Worm (Caenorhabditis elegans) whole organism, late embryonic: ENCODE results near the gene C53B7.3.

Experiments
- C08G9.2 ChIP-seq: sonication (generic microtip); optimal IDR thresholded peaks from 2 replicates; lab custom pipeline; 2016; ENCODE audit warnings: mild to moderate bottlenecking, missing genetic modification characterization, moderate library complexity, missing compliant biosample characterization
- K02D7.2 ChIP-seq: sonication (generic microtip); optimal IDR thresholded peaks from 2 replicates; lab custom pipeline; 2017; ENCODE audit warnings: mild to moderate bottlenecking, missing genetic modification characterization, missing compliant biosample characterization
- ahr-1 ChIP-seq: sonication (generic microtip); optimal IDR thresholded peaks from 2 replicates; lab custom pipeline; 2016; ENCODE audit warnings: missing genetic modification characterization, missing compliant biosample characterization
- ama-1 ChIP-seq: fragments of 150-350 bp; optimal IDR thresholded peaks from 2 replicates; lab custom pipeline; 2014
- ceh-18 ChIP-seq: sonication (generic microtip); optimal IDR thresholded peaks from 2 replicates; lab custom pipeline; 2016; ENCODE audit warnings: missing genetic modification characterization, missing compliant biosample characterization
- ceh-22 ChIP-seq: sonication (generic microtip); optimal IDR thresholded peaks from 2 replicates; lab custom pipeline; 2017; ENCODE audit warnings: missing biosample characterization, missing genetic modification characterization
- ceh-30 ChIP-seq: fragments of 150-350 bp; optimal IDR thresholded peaks from 2 replicates; lab custom pipeline; 2014; ENCODE audit warnings: missing biosample characterization, missing genetic modification characterization
- ceh-31 ChIP-seq: sonication (generic microtip); optimal IDR thresholded peaks from 2 replicates; lab custom pipeline; 2016; ENCODE audit warnings: missing genetic modification characterization, missing compliant biosample characterization
- ceh-45 ChIP-seq: fragments of 200-800 bp; sonication (Bioruptor generic); IDR thresholded peaks from 2 replicates; pipeline ENCODE4 v1.3.6; 2022; ENCODE audit warnings: missing genetic modification reagents, missing genetic modification characterization, missing compliant biosample characterization
- ceh-48 ChIP-seq: sonication (generic microtip); optimal IDR thresholded peaks from 2 replicates; lab custom pipeline; 2016; ENCODE audit warnings: missing genetic modification characterization, inconsistent platforms, missing compliant biosample characterization
- che-1 ChIP-seq: sonication (generic microtip); optimal IDR thresholded peaks from 2 replicates; lab custom pipeline; 2016; ENCODE audit warnings: mild to moderate bottlenecking, missing genetic modification characterization, missing compliant biosample characterization
- elt-2 ChIP-seq: sonication (generic microtip); optimal IDR thresholded peaks from 2 replicates; lab custom pipeline; 2016; ENCODE audit warnings: missing genetic modification reagents, missing genetic modification characterization, missing compliant biosample characterization
- ets-4 ChIP-seq: sonication (generic microtip); optimal IDR thresholded peaks from 2 replicates; lab custom pipeline; 2016; ENCODE audit warnings: missing genetic modification characterization, missing compliant biosample characterization
- eyg-1 ChIP-seq: sonication (generic microtip); optimal IDR thresholded peaks from 2 replicates; lab custom pipeline; 2016; ENCODE audit warnings: missing genotype, missing genetic modification characterization, missing compliant biosample characterization
- gmeb-2 ChIP-seq: sonication (generic microtip); optimal IDR thresholded peaks from 2 replicates; lab custom pipeline; 2016; ENCODE audit warnings: missing genetic modification characterization, inconsistent platforms, missing compliant biosample characterization
- hlh-30 ChIP-seq: sonication (generic microtip); optimal IDR thresholded peaks from 2 replicates; lab custom pipeline; 2017; ENCODE audit warnings: antibody characterized with exemption, missing genetic modification characterization, missing compliant biosample characterization; ENCODE audit not compliant: insufficient read depth
- hlh-8 ChIP-seq: sonication (generic microtip); optimal IDR thresholded peaks from 2 replicates; lab custom pipeline; 2016; ENCODE audit warnings: missing genotype, missing genetic modification characterization, missing compliant biosample characterization
- nhr-11 ChIP-seq: fragments of 150-350 bp; optimal IDR thresholded peaks from 2 replicates; lab custom pipeline; 2014; ENCODE audit warnings: missing biosample characterization, missing genetic modification characterization
- pag-3 ChIP-seq: sonication (generic microtip); optimal IDR thresholded peaks from 2 replicates; lab custom pipeline; 2016; ENCODE audit warnings: missing compliant biosample characterization, missing genetic modification characterization, borderline replicate concordance
- pat-9 ChIP-seq: fragments of 200-800 bp; sonication (Bioruptor generic); optimal IDR thresholded peaks from 2 replicates; lab custom pipeline; 2018; ENCODE audit warnings: mild to moderate bottlenecking, missing genetic modification characterization, moderate library complexity, missing compliant biosample characterization
- pax-1 ChIP-seq: fragments of 150-350 bp; optimal IDR thresholded peaks from 2 replicates; lab custom pipeline; 2014; ENCODE audit warnings: missing biosample characterization, missing genetic modification characterization
- pqm-1 ChIP-seq: sonication (generic microtip); optimal IDR thresholded peaks from 2 replicates; lab custom pipeline; 2016; ENCODE audit warnings: missing genetic modification characterization, missing compliant biosample characterization
- pros-1 ChIP-seq: fragments of 150-350 bp; optimal IDR thresholded peaks from 2 replicates; lab custom pipeline; 2014; ENCODE audit warnings: missing biosample characterization, missing genetic modification reagents, missing genetic modification characterization
- ref-2 ChIP-seq: sonication (generic microtip); optimal IDR thresholded peaks from 2 replicates; lab custom pipeline; 2016; ENCODE audit warnings: missing genetic modification characterization, missing compliant biosample characterization
- sox-4 ChIP-seq: sonication (generic microtip); optimal IDR thresholded peaks from 2 replicates; lab custom pipeline; 2017; ENCODE audit warnings: mild to moderate bottlenecking, missing genetic modification characterization, inconsistent platforms, missing compliant biosample characterization
- syd-9 ChIP-seq: sonication (generic microtip); optimal IDR thresholded peaks from 2 replicates; lab custom pipeline; 2016; ENCODE audit warnings: mild to moderate bottlenecking, missing genetic modification characterization, moderate library complexity, missing compliant biosample characterization
- ttx-3 ChIP-seq: sonication (generic microtip); optimal IDR thresholded peaks from 2 replicates; lab custom pipeline; 2016; ENCODE audit warnings: missing genetic modification reagents, missing genetic modification characterization, missing compliant biosample characterization
- unc-3 ChIP-seq, 2 experiments: fragments of 200-800 bp in 1 of 2; sonication (Bioruptor generic) in 1 of 2; sonication (generic microtip) in 1 of 2; conservative IDR thresholded peaks in 1 of 2; optimal IDR thresholded peaks in 1 of 2; 2 replicates each; pipeline versions ENCODE4 v1.3.6 to Lab custom; 2016 to 2022; ENCODE audit warnings: missing compliant biosample characterization in 2 of 2, missing genetic modification characterization in 2 of 2, missing genetic modification reagents in 1 of 2
- unc-55 ChIP-seq: sonication (generic microtip); optimal IDR thresholded peaks from 2 replicates; lab custom pipeline; 2017; ENCODE audit warnings: missing biosample characterization, missing genetic modification reagents, missing genetic modification characterization
- zip-5 ChIP-seq: sonication (generic microtip); optimal IDR thresholded peaks from 2 replicates; lab custom pipeline; 2016; ENCODE audit warnings: missing genetic modification characterization, missing compliant biosample characterization
- ztf-16 ChIP-seq: sonication (generic microtip); optimal IDR thresholded peaks from 2 replicates; lab custom pipeline; 2017; ENCODE audit warnings: missing genetic modification characterization, missing compliant biosample characterization

Gene C53B7.3

DNA sequence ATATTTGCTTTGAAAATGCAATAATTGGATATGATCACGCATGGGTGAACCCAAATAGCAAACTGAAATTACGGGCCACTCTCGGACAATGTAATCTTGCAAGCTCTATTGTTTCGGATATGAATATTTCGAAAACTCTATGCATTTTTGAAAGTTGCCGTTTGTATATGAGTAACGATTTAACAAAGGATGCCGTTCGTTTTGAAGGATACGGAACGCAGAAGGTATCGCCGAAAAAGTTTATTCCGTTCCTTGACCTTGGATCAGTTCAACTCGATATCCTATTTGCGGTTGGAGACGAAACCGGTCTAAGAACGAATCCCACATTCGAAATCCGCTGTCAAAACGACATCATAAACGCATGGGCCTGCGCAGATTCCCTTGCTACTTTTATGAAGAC is 31.5 kb upstream of the C53B7.3 start:
- TF ChIP-seq K02D7.2 (no peak), ceh-31 (peak; percentile 38)

DNA sequence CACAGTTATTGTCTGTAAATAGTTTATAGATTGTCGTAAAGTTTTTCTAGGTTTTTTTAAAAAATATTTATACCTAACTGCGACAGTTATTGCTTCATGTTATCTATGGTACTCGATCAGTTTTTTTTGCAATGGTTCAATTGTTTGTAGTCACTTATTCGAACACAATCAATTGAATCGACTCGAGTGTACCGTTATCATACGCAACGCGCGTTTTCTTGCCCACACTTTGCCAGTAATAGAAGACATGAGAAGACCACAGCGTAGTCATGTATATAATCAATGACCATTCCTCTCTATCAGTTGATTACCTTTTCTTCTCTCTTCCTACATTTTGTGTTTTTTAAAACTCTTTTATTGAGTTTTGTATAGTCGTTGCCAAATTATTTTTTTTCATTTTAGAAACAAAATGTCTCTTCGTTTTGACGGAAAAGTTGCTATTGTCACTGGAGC is 26.5 kb upstream of the C53B7.3 start, which contains the start of gene dhs-28:
dhs-28 (plus strand) TSS at position 403 of the 453 bp plus-strand sequence.
- TF ChIP-seq nhr-11 (tag; lab: Kevin White, UChicago) (no peak), elt-2 (tag; lab: Kevin White, UChicago) (peak; percentile 56), ama-1 (lab: Kevin White, UChicago) (no peak), ceh-22 (tag; lab: Kevin White, UChicago) (no peak), ahr-1 (no peak)
- TF ChIP-seq, all 69 proteins: peak for 1

DNA sequence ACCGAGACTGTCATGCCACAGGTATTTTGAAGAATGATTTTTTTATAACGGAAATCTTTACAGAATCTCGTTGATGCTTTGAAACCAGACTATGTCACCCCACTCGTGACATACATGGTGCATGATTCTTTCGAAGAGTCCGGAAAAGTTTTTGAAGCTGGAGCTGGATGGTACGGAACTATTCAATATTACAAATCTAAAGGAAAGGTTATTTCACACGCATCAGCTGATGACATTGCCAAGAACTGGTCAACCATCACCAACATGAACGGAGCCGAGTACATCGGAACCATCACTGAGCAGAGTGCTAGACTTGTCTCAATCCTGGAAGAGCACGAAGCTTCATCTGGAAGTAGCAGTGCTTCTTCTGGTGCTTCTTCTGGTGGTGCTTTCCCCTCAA is 25.4 kb upstream of the C53B7.3 start:
- no peak for TF ChIP-seq pqm-1 (tag; lab: Kevin White, UChicago)
- TF ChIP-seq eyg-1 (tag; lab: Kevin White, UChicago) = no peak
- TF ChIP-seq pat-9 (tag; lab: Kevin White, UChicago) = no peak
- TF ChIP-seq ztf-16 (tag; lab: Kevin White, UChicago) = no peak
- TF ChIP-seq C08G9.2 (tag; lab: Kevin White, UChicago) = no peak
- no peak for TF ChIP-seq zip-5 (tag; lab: Kevin White, UChicago)

DNA sequence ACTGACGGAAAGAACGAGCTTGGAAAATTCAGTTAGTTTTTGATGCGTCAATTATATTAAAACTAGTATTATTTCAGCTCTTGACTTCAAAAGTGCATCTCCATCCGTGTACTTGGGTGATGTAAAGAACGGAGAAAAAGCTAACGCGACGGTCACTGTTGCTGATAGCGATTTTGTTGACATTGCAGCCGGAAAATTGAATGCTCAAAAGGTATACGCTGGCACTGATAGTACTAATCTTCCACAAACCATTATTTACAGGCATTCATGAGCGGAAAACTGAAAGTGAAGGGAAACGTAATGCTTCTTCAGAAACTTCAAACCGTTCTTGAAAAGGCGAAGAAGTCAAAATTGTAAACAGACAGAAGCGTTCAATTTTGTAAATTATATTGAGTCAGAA is 24.9 kb upstream of the C53B7.3 start:
- TF ChIP-seq elt-2 (tag; lab: Kevin White, UChicago) = peak; percentile 2
- TF ChIP-seq che-1 (tag; lab: Kevin White, UChicago) = no peak

DNA sequence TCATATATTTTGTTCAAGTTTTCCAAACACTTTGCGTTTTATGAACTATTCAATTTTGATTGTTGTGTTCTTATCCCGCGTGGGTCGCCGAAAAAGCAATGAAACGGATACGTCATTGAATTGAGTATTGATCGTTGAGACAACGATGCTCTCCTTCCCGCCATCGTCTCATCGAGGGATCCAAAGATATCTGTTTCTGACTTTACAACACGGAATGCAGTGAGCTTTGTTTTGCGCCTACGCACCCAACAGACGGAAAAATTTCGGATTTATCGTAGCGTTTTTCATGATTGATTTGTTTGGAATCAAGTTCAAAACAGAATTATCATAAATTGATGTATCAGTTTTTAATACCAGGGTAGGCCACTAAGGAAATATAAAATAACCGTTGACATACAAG is 22.0 kb upstream of the C53B7.3 start:
- no peak for TF ChIP-seq ets-4 (tag; lab: Kevin White, UChicago)
- TF ChIP-seq ttx-3 (tag; lab: Kevin White, UChicago) = no peak
- TF ChIP-seq ref-2 = no peak
- no peak for TF ChIP-seq eyg-1 (tag; lab: Kevin White, UChicago)
- no peak for TF ChIP-seq ceh-30 (tag; lab: Kevin White, UChicago)
- no peak for TF ChIP-seq sox-4 (tag; lab: Kevin White, UChicago)
- TF ChIP-seq syd-9 = no peak
- no peak for TF ChIP-seq ceh-48
- no peak for TF ChIP-seq ceh-18
- TF ChIP-seq gmeb-2 (tag; lab: Kevin White, UChicago) = no peak
- no peak for TF ChIP-seq pag-3 (tag; lab: Kevin White, UChicago)
- TF ChIP-seq K02D7.2 = no peak
- TF ChIP-seq hlh-8 (tag; lab: Kevin White, UChicago) = no peak
- no peak for TF ChIP-seq pros-1 (tag; lab: Kevin White, UChicago)
- no peak for TF ChIP-seq ceh-45 (GFP tag; lab: Robert Waterston, UW)
- no peak for TF ChIP-seq unc-3 (GFP tag; conservative IDR thresholded peaks at IDR 0.05; lab: Robert Waterston, UW)
- no peak for TF ChIP-seq unc-3 (tag; optimal IDR thresholded peaks at IDR 0.05; lab: Kevin White, UChicago)
- no peak for TF ChIP-seq unc-55
- TF ChIP-seq pax-1 (tag; lab: Kevin White, UChicago) = no peak
- TF ChIP-seq hlh-30 (tag; lab: Kevin White, UChicago) = no peak

DNA sequence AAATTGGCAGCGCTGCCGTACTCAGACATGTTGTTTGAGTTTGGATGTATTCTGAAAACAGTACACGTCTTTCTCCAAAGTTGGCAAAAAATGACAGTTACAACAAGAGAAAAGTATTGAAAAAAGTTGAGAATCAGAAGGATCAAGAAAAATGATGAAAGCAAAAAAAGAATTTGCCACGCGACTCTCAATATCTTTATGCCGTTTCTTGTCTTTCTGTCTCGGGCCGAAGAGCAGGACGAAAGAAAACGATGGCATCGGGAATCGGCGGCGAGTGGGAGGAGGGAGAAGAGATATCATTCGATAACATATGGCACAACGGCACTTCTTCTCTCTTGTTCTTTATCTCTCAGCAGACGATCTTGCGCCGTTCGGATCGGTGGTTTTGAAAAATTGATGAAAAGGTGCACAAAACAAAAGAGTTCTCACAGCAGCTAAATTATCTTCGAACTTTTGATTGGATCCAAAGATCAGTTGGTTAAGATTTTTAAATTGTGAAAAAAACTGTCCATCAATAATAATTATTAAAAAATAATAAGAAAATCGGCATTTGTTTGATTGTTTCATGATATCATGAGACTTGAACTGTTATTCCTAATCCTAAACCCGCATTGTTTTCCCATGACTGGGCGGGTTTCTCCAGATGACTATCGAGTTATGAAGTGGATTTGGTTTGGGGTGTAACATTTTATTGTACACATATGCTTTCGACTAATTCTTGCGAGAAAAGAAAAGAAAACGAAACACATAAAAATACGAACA is 21.2 kb upstream of the C53B7.3 start, which contains the start of gene gei-15:
gei-15 (minus strand) TSS at position 51 of the 762 bp plus-strand sequence.
- TF ChIP-seq ceh-18 (peak; percentile 7), unc-3 (GFP tag; conservative IDR thresholded peaks at IDR 0.05; lab: Robert Waterston, UW) (no peak), unc-3 (tag; optimal IDR thresholded peaks at IDR 0.05; lab: Kevin White, UChicago) (no peak)
